Worm (Caenorhabditis elegans) whole organism, young adult: ENCODE measurements around the gene F32D8.1.

ENCODE experiments used
- B0019.2 ChIP-seq: fragments of 200-800 bp; sonication (Bioruptor generic); conservative IDR thresholded peaks from 2 replicates; pipeline ENCODE4 v1.3.6; 2022; ENCODE audit warnings: missing genetic modification reagents, missing genetic modification characterization, missing compliant biosample characterization
- B0261.1 ChIP-seq: sonication (generic microtip); optimal IDR thresholded peaks from 2 replicates; lab custom pipeline; 2016; ENCODE audit warnings: mild to moderate bottlenecking, missing genetic modification characterization, moderate library complexity, missing compliant biosample characterization
- C06A6.2 ChIP-seq: fragments of 200-800 bp; sonication (Bioruptor generic); conservative IDR thresholded peaks from 2 replicates; pipeline ENCODE4 v1.3.6; 2022; ENCODE audit warnings: missing genetic modification characterization, missing compliant biosample characterization
- D2030.7 ChIP-seq: fragments of 200-800 bp; sonication (Bioruptor generic); IDR thresholded peaks from 2 replicates; pipeline ENCODE4 v1.3.6; 2022; ENCODE audit warnings: missing genetic modification reagents, missing genetic modification characterization, missing compliant biosample characterization
- F39B2.1 ChIP-seq: fragments of 200-800 bp; sonication (Bioruptor generic); IDR thresholded peaks from 2 replicates; pipeline ENCODE4 v1.3.6; 2022; ENCODE audit warnings: missing genetic modification reagents, missing genetic modification characterization, missing compliant biosample characterization
- F49E8.2 ChIP-seq: sonication (generic microtip); optimal IDR thresholded peaks from 3 replicates; lab custom pipeline; 2017; ENCODE audit warnings: missing genetic modification characterization, mild to moderate bottlenecking, missing compliant biosample characterization, antibody characterized with exemption, moderate library complexity; ENCODE audit not compliant: insufficient read depth
- K11D2.4 ChIP-seq: fragments of 200-800 bp; sonication (Bioruptor generic); IDR thresholded peaks from 2 replicates; pipeline ENCODE4 v1.3.6; 2022; ENCODE audit warnings: missing genetic modification reagents, missing genetic modification characterization, missing compliant biosample characterization
- K12H6.12 ChIP-seq: fragments of 200-800 bp; sonication (Bioruptor generic); optimal IDR thresholded peaks from 2 replicates; lab custom pipeline; 2018; ENCODE audit warnings: mild to moderate bottlenecking, missing genetic modification characterization, missing compliant biosample characterization
- T07F8.4 ChIP-seq: sonication (generic microtip); optimal IDR thresholded peaks from 2 replicates; lab custom pipeline; 2016; ENCODE audit warnings: mild to moderate bottlenecking, missing genetic modification characterization, moderate library complexity, missing compliant biosample characterization
- Y56A3A.18 ChIP-seq: fragments of 200-800 bp; sonication (Bioruptor generic); IDR thresholded peaks from 2 replicates; pipeline ENCODE4 v1.3.6; 2022; ENCODE audit warnings: missing genetic modification reagents, missing genetic modification characterization, missing compliant biosample characterization
- Y95B8A.8 ChIP-seq: fragments of 200-800 bp; sonication (Bioruptor generic); IDR thresholded peaks from 2 replicates; pipeline ENCODE4 v1.3.6; 2022; ENCODE audit warnings: missing genetic modification reagents, missing genetic modification characterization, missing compliant biosample characterization
- ZK185.1 ChIP-seq: sonication (generic microtip); optimal IDR thresholded peaks from 2 replicates; lab custom pipeline; 2016; ENCODE audit warnings: mild to moderate bottlenecking, missing genetic modification characterization, missing compliant biosample characterization; ENCODE audit not compliant: poor library complexity, severe bottlenecking
- akir-1 ChIP-seq: fragments of 200-800 bp; sonication (Bioruptor generic); optimal IDR thresholded peaks from 2 replicates; lab custom pipeline; 2018; ENCODE audit warnings: mild to moderate bottlenecking, missing genetic modification characterization, moderate library complexity, missing compliant biosample characterization
- aptf-3 ChIP-seq: fragments of 200-800 bp; sonication (Bioruptor generic); IDR thresholded peaks from 2 replicates; pipeline ENCODE4 v1.3.6; 2022; ENCODE audit warnings: missing genetic modification characterization, missing compliant biosample characterization
- attf-6 ChIP-seq: fragments of 200-800 bp; sonication (Bioruptor generic); IDR thresholded peaks from 2 replicates; pipeline ENCODE4 v1.3.6; 2022; ENCODE audit warnings: missing genetic modification reagents, missing genetic modification characterization, missing compliant biosample characterization
- ccch-3 ChIP-seq: fragments of 200-800 bp; sonication (Bioruptor generic); optimal IDR thresholded peaks from 2 replicates; lab custom pipeline; 2018; ENCODE audit warnings: mild to moderate bottlenecking, missing genetic modification characterization, missing compliant biosample characterization
- cebp-1 ChIP-seq, 2 experiments: fragments of 200-800 bp in 1 of 2; sonication (Bioruptor generic) in 1 of 2; sonication (generic microtip) in 1 of 2; IDR thresholded peaks in 1 of 2; optimal IDR thresholded peaks in 1 of 2; 2 replicates each; pipeline versions ENCODE4 v1.3.6 to Lab custom; 2017 to 2022; ENCODE audit warnings: missing compliant biosample characterization in 2 of 2, missing genetic modification characterization in 2 of 2, mild to moderate bottlenecking in 1 of 2, missing genetic modification reagents in 1 of 2, moderate library complexity in 1 of 2
- ceh-100 ChIP-seq: fragments of 200-800 bp; sonication (Bioruptor generic); IDR thresholded peaks from 2 replicates; pipeline ENCODE4 v1.3.6; 2022; ENCODE audit warnings: missing genetic modification reagents, missing genetic modification characterization, missing compliant biosample characterization
- ceh-40 ChIP-seq: fragments of 200-800 bp; sonication (Bioruptor generic); IDR thresholded peaks from 2 replicates; pipeline ENCODE4 v1.3.6; 2022; ENCODE audit warnings: missing genetic modification characterization, missing compliant biosample characterization
- ceh-79 ChIP-seq: sonication (generic microtip); optimal IDR thresholded peaks from 2 replicates; lab custom pipeline; 2017; ENCODE audit warnings: mild to moderate bottlenecking, missing genetic modification characterization, missing compliant biosample characterization
- dpff-1 ChIP-seq: sonication (generic microtip); optimal IDR thresholded peaks from 2 replicates; lab custom pipeline; 2017; ENCODE audit warnings: mild to moderate bottlenecking, missing genetic modification characterization, missing compliant biosample characterization
- efl-1 ChIP-seq: fragments of 150-350 bp; optimal IDR thresholded peaks from 2 replicates; lab custom pipeline; 2014; ENCODE audit warnings: missing biosample characterization, missing genetic modification reagents, missing genetic modification characterization
- egl-18 ChIP-seq: fragments of 200-800 bp; sonication (Bioruptor generic); IDR thresholded peaks from 2 replicates; pipeline ENCODE4 v1.3.6; 2022; ENCODE audit warnings: missing genetic modification reagents, missing genetic modification characterization, missing compliant biosample characterization
- egrh-3 ChIP-seq: fragments of 200-800 bp; sonication (Bioruptor generic); IDR thresholded peaks from 2 replicates; pipeline ENCODE4 v1.3.6; 2022; ENCODE audit warnings: missing genetic modification reagents, missing genetic modification characterization, missing compliant biosample characterization
- ekl-4 ChIP-seq: fragments of 200-800 bp; sonication (Bioruptor generic); IDR thresholded peaks from 2 replicates; pipeline ENCODE4 v1.3.6; 2022; ENCODE audit warnings: missing genetic modification reagents, missing genetic modification characterization, missing compliant biosample characterization
- ets-4 ChIP-seq: fragments of 200-800 bp; sonication (Bioruptor generic); optimal IDR thresholded peaks from 2 replicates; lab custom pipeline; 2018; ENCODE audit warnings: mild to moderate bottlenecking, missing genetic modification characterization, missing compliant biosample characterization
- hrde-1 ChIP-seq: sonication (generic microtip); optimal IDR thresholded peaks from 2 replicates; lab custom pipeline; 2016; ENCODE audit warnings: missing genetic modification characterization, mild to moderate bottlenecking, missing compliant biosample characterization, moderate library complexity, missing genotype, missing genetic modification reagents, borderline replicate concordance
- let-526 ChIP-seq: fragments of 200-800 bp; sonication (Bioruptor generic); IDR thresholded peaks from 2 replicates; pipeline ENCODE4 v1.3.6; 2022; ENCODE audit warnings: missing genetic modification reagents, missing genetic modification characterization, missing compliant biosample characterization
- lin-26 ChIP-seq: fragments of 200-800 bp; sonication (Bioruptor generic); IDR thresholded peaks from 2 replicates; pipeline ENCODE4 v1.3.6; 2022; ENCODE audit warnings: missing genetic modification reagents, missing genetic modification characterization, missing compliant biosample characterization
- madf-10 ChIP-seq: sonication (generic microtip); optimal IDR thresholded peaks from 2 replicates; lab custom pipeline; 2016; ENCODE audit warnings: mild to moderate bottlenecking, missing genetic modification characterization, missing compliant biosample characterization
- madf-3 ChIP-seq: fragments of 200-800 bp; sonication (Bioruptor generic); IDR thresholded peaks from 2 replicates; pipeline ENCODE4 v1.3.6; 2022; ENCODE audit warnings: missing genetic modification reagents, missing genetic modification characterization, missing compliant biosample characterization
- mel-28 ChIP-seq: sonication (generic microtip); optimal IDR thresholded peaks from 2 replicates; lab custom pipeline; 2016; ENCODE audit warnings: borderline replicate concordance, mild to moderate bottlenecking, missing genetic modification characterization, missing compliant biosample characterization
- nfya-2 ChIP-seq: fragments of 200-800 bp; sonication (Bioruptor generic); IDR thresholded peaks from 2 replicates; pipeline ENCODE4 v1.3.6; 2022; ENCODE audit warnings: missing genetic modification reagents, missing genetic modification characterization, missing compliant biosample characterization
- nhr-120 ChIP-seq: fragments of 200-800 bp; sonication (Bioruptor generic); IDR thresholded peaks from 2 replicates; pipeline ENCODE4 v1.3.6; 2022; ENCODE audit warnings: missing genetic modification characterization, missing compliant biosample characterization
- nhr-179 ChIP-seq: sonication (generic microtip); optimal IDR thresholded peaks from 2 replicates; lab custom pipeline; 2016; ENCODE audit warnings: mild to moderate bottlenecking, missing genetic modification characterization, missing compliant biosample characterization
- nhr-90 ChIP-seq: sonication (generic microtip); optimal IDR thresholded peaks from 2 replicates; lab custom pipeline; 2016; ENCODE audit warnings: missing genotype, mild to moderate bottlenecking, missing genetic modification characterization, missing compliant biosample characterization
- pbrm-1 ChIP-seq: fragments of 200-800 bp; sonication (Bioruptor generic); IDR thresholded peaks from 2 replicates; pipeline ENCODE4 v1.3.6; 2022; ENCODE audit warnings: missing genetic modification reagents, missing genetic modification characterization, missing compliant biosample characterization
- rec-8 ChIP-seq, 2 experiments: sonication (generic microtip); optimal IDR thresholded peaks; 2 replicates each; lab custom pipeline; 2016; ENCODE audit warnings: mild to moderate bottlenecking in 2 of 2, missing genetic modification characterization in 2 of 2, missing genetic modification reagents in 2 of 2, missing genotype in 2 of 2, missing biosample characterization in 1 of 2, missing compliant biosample characterization in 1 of 2, moderate library complexity in 1 of 2
- sdz-38 ChIP-seq: sonication (generic microtip); optimal IDR thresholded peaks from 2 replicates; lab custom pipeline; 2016; ENCODE audit warnings: missing genotype, missing genetic modification characterization, missing compliant biosample characterization
- snpc-1.1 ChIP-seq: sonication (generic microtip); optimal IDR thresholded peaks from 2 replicates; lab custom pipeline; 2017; ENCODE audit warnings: missing genetic modification characterization, mild to moderate bottlenecking, missing compliant biosample characterization, antibody characterized with exemption, moderate library complexity, missing genotype, missing genetic modification reagents; ENCODE audit not compliant: insufficient read depth
- tbp1 ChIP-seq: fragments of 200-800 bp; sonication (Bioruptor generic); optimal IDR thresholded peaks from 2 replicates; lab custom pipeline; 2018; ENCODE audit warnings: mild to moderate bottlenecking, missing genetic modification characterization, missing compliant biosample characterization
- tlf-1 ChIP-seq: fragments of 200-800 bp; sonication (Bioruptor generic); optimal IDR thresholded peaks from 2 replicates; lab custom pipeline; 2018; ENCODE audit warnings: mild to moderate bottlenecking, missing genetic modification characterization, missing compliant biosample characterization
- zfh-2 ChIP-seq: fragments of 200-800 bp; sonication (Bioruptor generic); conservative IDR thresholded peaks from 2 replicates; pipeline ENCODE4 v1.3.6; 2022; ENCODE audit warnings: missing genetic modification reagents, missing genetic modification characterization, missing compliant biosample characterization
- ztf-18 ChIP-seq: sonication (generic microtip); optimal IDR thresholded peaks from 2 replicates; lab custom pipeline; 2016; ENCODE audit warnings: missing genotype, mild to moderate bottlenecking, missing genetic modification characterization, missing compliant biosample characterization
- ztf-6 ChIP-seq: fragments of 200-800 bp; sonication (Bioruptor generic); IDR thresholded peaks from 2 replicates; pipeline ENCODE4 v1.3.6; 2022; ENCODE audit warnings: missing genetic modification reagents, missing genetic modification characterization, missing compliant biosample characterization

F32D8.1 gene

ce11 chrV:10894601-10895000 is 14.0 kb downstream of the F32D8.1 start, which contains the start of the genes F32D8.14 and F32D8.5 (continued):
- TF ChIP-seq ets-4 (GFP tag; lab: Kevin White, UChicago) (no peak), nhr-120 (no peak), nhr-90 (tag; lab: Kevin White, UChicago) (no peak), lin-26 (GFP tag; lab: Robert Waterston, UW) (no peak), egrh-3 (GFP tag; lab: Robert Waterston, UW) (no peak), Y95B8A.8 (GFP tag; lab: Robert Waterston, UW) (no peak), cebp-1 (GFP tag; IDR thresholded peaks at IDR 0.05; lab: Robert Waterston, UW) (no peak), cebp-1 (tag; optimal IDR thresholded peaks at IDR 0.05; lab: Kevin White, UChicago) (peak; percentile 56), rec-8 (tag; optimal IDR thresholded peaks at IDR 0.05; lab: Kevin White, UChicago) (no peak), Y56A3A.18 (GFP tag; lab: Robert Waterston, UW) (0 out of 2 replicates have a peak, but pooled peaks have one; percentile 38), nfya-2 (GFP tag; lab: Robert Waterston, UW) (no peak), F49E8.2 (tag; lab: Kevin White, UChicago) (no peak), ekl-4 (GFP tag; lab: Robert Waterston, UW) (no peak), attf-6 (GFP tag; lab: Robert Waterston, UW) (no peak), mel-28 (tag; lab: Kevin White, UChicago) (no peak), K11D2.4 (GFP tag; lab: Robert Waterston, UW) (0 out of 2 replicates have a peak, but pooled peaks have one; percentile 45), C06A6.2 (GFP tag; lab: Robert Waterston, UW) (0 out of 2 replicates have a peak, but pooled peaks have one; percentile 25), ZK185.1 (tag; lab: Kevin White, UChicago) (peak; percentile 85), B0019.2 (no peak), let-526 (GFP tag; lab: Robert Waterston, UW) (no peak), tbp1 (peak; percentile 43), ceh-79 (tag; lab: Kevin White, UChicago) (no peak), egl-18 (no peak), madf-3 (GFP tag; lab: Robert Waterston, UW) (0 out of 2 replicates have a peak, but pooled peaks have one; percentile 38), ccch-3 (GFP tag; lab: Kevin White, UChicago) (peak; percentile 8), ztf-6 (GFP tag; lab: Robert Waterston, UW) (no peak), pbrm-1 (GFP tag; lab: Robert Waterston, UW) (peak; percentile 62), F39B2.1 (GFP tag; lab: Robert Waterston, UW) (no peak), T07F8.4 (tag; lab: Kevin White, UChicago) (peak; percentile 5), aptf-3 (no peak), K12H6.12 (peak; percentile 41), ceh-40 (GFP tag; lab: Robert Waterston, UW) (no peak), D2030.7 (GFP tag; lab: Robert Waterston, UW) (peak; percentile 69), akir-1 (GFP tag; lab: Kevin White, UChicago) (no peak), zfh-2 (GFP tag; lab: Robert Waterston, UW) (no peak), ztf-18 (tag; lab: Kevin White, UChicago) (peak; percentile 51), sdz-38 (tag; lab: Kevin White, UChicago) (no peak), efl-1 (GFP tag; lab: Kevin White, UChicago) (peak; percentile 43), ceh-100 (GFP tag; lab: Robert Waterston, UW) (no peak), snpc-1.1 (tag; lab: Kevin White, UChicago) (no peak), tlf-1 (GFP tag; lab: Kevin White, UChicago) (no peak), nhr-179 (no peak), dpff-1 (tag; lab: Kevin White, UChicago) (no peak), B0261.1 (tag; lab: Kevin White, UChicago) (no peak), hrde-1 (tag; lab: Kevin White, UChicago) (no peak), madf-10 (tag; lab: Kevin White, UChicago) (peak; percentile 35)
